Fruit fly (Drosophila melanogaster) whole organism, embryonic: Measurements from ENCODE around the gene CG33514.

Experiments used
- Fer1 ChIP-seq: fragments of 200-800 bp; sonication (Bioruptor generic); optimal IDR thresholded peaks from 2 replicates; lab custom pipeline; 2017; ENCODE audit warnings: missing biosample characterization, mild to moderate bottlenecking, missing genetic modification characterization
- Hr39 ChIP-seq: fragments of >200 bp; optimal IDR thresholded peaks from 2 replicates; lab custom pipeline; 2017
- Stat92E ChIP-seq, 3 experiments: fragments of >200 bp in 2 of 3; fragments of 200-800 bp in 1 of 3; sonication (Bioruptor generic) in 1 of 3; optimal IDR thresholded peaks; 2 replicates each; lab custom pipeline; 2017 to 2019; ENCODE audit warnings: missing biosample characterization in 3 of 3, missing genetic modification characterization in 3 of 3, mild to moderate bottlenecking in 1 of 3, moderate library complexity in 1 of 3

dm6 chr3L:4348072-4348471 is 17.2 kb upstream of the CG33514 start:
- TF ChIP-seq Stat92E (GFP tag; optimal IDR thresholded peaks at IDR 0.05; lab: Kevin White, UChicago) (no peak), Hr39 (lab: Kevin White, UChicago) (no peak), Fer1 (GFP tag; lab: Kevin White, UChicago) (no peak)
